Worm (Caenorhabditis elegans): Measurements from ENCODE around the gene ZK686.6.
A peak's percentile ranks its signal among the peaks of the same experiment; 100 is the strongest.

ZK686.6 gene

ce11 chrIII:7762250-7762649, 10.6 kb downstream of the ZK686.6 start:
- TF ChIP-seq lin-13 (tag; optimal IDR thresholded peaks at IDR 0.05), result no peak
- TF ChIP-seq ham-2 (GFP tag; optimal IDR thresholded peaks at IDR 0.05), result no peak
- no peak for TF ChIP-seq unc-120 (tag; optimal IDR thresholded peaks at IDR 0.05; ENCODE audit: poor library complexity, severe bottlenecking)
- TF ChIP-seq ceh-83 (GFP tag; optimal IDR thresholded peaks at IDR 0.05), result no peak
- TF ChIP-seq mep-1 (tag; optimal IDR thresholded peaks at IDR 0.05), result no peak

ce11 chrIII:7758562-7758961, 14.2 kb downstream of the ZK686.6 start, which contains the start of gene pcp-1:
pcp-1 (plus strand) TSS chrIII:7758903.
- no peak for TF ChIP-seq elt-1 (tag; optimal IDR thresholded peaks at IDR 0.05; ENCODE audit: borderline replicate concordance, insufficient read depth)
- TF ChIP-seq unc-62 (GFP tag; optimal IDR thresholded peaks at IDR 0.05), result no peak
- no peak for TF ChIP-seq ceh-83 (GFP tag; optimal IDR thresholded peaks at IDR 0.05)
- TF ChIP-seq nhr-12 (tag; optimal IDR thresholded peaks at IDR 0.05), result no peak
- TF ChIP-seq nhr-28 (tag; optimal IDR thresholded peaks at IDR 0.05), result no peak
- TF ChIP-seq pha-4 (tag; optimal IDR thresholded peaks at IDR 0.05), result no peak
- no peak for TF ChIP-seq cnd-1 (tag; optimal IDR thresholded peaks at IDR 0.05)

- TF ChIP-seq nhr-237 (tag; optimal IDR thresholded peaks at IDR 0.05) (no peak), pha-4 (tag; optimal IDR thresholded peaks at IDR 0.05) (no peak), nhr-28 (tag; optimal IDR thresholded peaks at IDR 0.05) (no peak), lsy-2 (tag; optimal IDR thresholded peaks at IDR 0.05) (no peak), mls-2 (tag; optimal IDR thresholded peaks at IDR 0.05) (no peak), mab-5 (tag; optimal IDR thresholded peaks at IDR 0.05) (no peak), cnd-1 (tag; optimal IDR thresholded peaks at IDR 0.05) (no peak), nhr-76 (tag; optimal IDR thresholded peaks at IDR 0.05) (no peak)
Measured at ce11 chrIII:7754348-7754747, 18.5 kb downstream of the ZK686.6 start, which contains the start of gene cdh-3. cdh-3 (minus strand) TSS chrIII:7754448.

- TF ChIP-seq ceh-83 (GFP tag; optimal IDR thresholded peaks at IDR 0.05) (no peak), zip-8 (tag; optimal IDR thresholded peaks at IDR 0.05) (peak; percentile 96), hlh-1 (tag; optimal IDR thresholded peaks at IDR 0.05) (no peak)
Measured at ce11 chrIII:7743183-7743582, 29.6 kb downstream of the ZK686.6 start.

ce11 chrIII:7737646-7738258, 35.0 kb downstream of the ZK686.6 start:
- TF ChIP-seq ham-2 (GFP tag; optimal IDR thresholded peaks at IDR 0.05) (no peak), ceh-83 (GFP tag; optimal IDR thresholded peaks at IDR 0.05) (peak; percentile 18), ceh-39 (tag; optimal IDR thresholded peaks at IDR 0.05) (no peak), ces-1 (GFP tag; optimal IDR thresholded peaks at IDR 0.05) (peak; percentile 33)

ce11 chrIII:7736806-7737205, 36.0 kb downstream of the ZK686.6 start:
- TF ChIP-seq ceh-83 (GFP tag; optimal IDR thresholded peaks at IDR 0.05) (no peak), tbx-8 (GFP tag; optimal IDR thresholded peaks at IDR 0.05) (no peak), cnd-1 (tag; optimal IDR thresholded peaks at IDR 0.05) (no peak), sem-2 (GFP tag; optimal IDR thresholded peaks at IDR 0.05) (no peak)

ce11 chrIII:7736003-7736402, 36.8 kb downstream of the ZK686.6 start:
- TF ChIP-seq drap-1 (GFP tag; optimal IDR thresholded peaks at IDR 0.05) (no peak), nhr-2 (tag; optimal IDR thresholded peaks at IDR 0.05) (no peak), mab-5 (tag; optimal IDR thresholded peaks at IDR 0.05) (no peak), zip-8 (tag; optimal IDR thresholded peaks at IDR 0.05) (no peak), sptf-1 (tag; optimal IDR thresholded peaks at IDR 0.05) (no peak), mep-1 (tag; optimal IDR thresholded peaks at IDR 0.05) (no peak), mls-2 (tag; optimal IDR thresholded peaks at IDR 0.05) (no peak), hlh-1 (tag; optimal IDR thresholded peaks at IDR 0.05) (no peak), flh-1 (GFP tag; optimal IDR thresholded peaks at IDR 0.05) (no peak), bed-3 (GFP tag; optimal IDR thresholded peaks at IDR 0.05) (no peak), elt-1 (tag; optimal IDR thresholded peaks at IDR 0.05; ENCODE audit: borderline replicate concordance, insufficient read depth) (no peak), pha-4 (tag; optimal IDR thresholded peaks at IDR 0.05) (no peak), ceh-83 (GFP tag; optimal IDR thresholded peaks at IDR 0.05) (no peak), unc-120 (tag; optimal IDR thresholded peaks at IDR 0.05; ENCODE audit: poor library complexity, severe bottlenecking) (no peak), ceh-39 (tag; optimal IDR thresholded peaks at IDR 0.05) (no peak), elt-3 (tag; optimal IDR thresholded peaks at IDR 0.05) (no peak), nhr-28 (tag; optimal IDR thresholded peaks at IDR 0.05) (no peak)
